Worm (Caenorhabditis elegans): ENCODE results near the gene gop-3.

Gene gop-3

DNA sequence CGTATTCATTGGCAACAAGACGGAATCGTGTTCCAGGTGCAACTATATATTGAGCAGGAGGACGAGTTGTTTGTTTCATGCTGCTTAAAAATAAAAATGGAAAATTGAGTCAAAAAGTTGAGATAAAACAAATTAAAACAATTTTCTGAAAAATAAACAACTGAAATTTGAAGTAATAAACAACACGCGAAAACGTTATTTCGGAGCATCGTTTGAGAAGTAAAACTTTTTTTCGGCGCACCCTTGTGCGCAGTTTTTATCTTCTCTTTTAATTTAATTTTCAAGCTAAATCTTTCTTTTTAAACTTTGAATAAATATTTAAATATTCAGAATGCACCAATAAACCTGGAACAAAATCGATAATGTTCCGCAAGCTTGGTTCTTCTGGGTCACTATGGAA lies 6.4 kb upstream of the gop-3 start, which contains the start of the genes sumv-1 and gop-1:
TSS of gene sumv-1 (minus strand) at position 80 of the 400 bp plus-strand sequence.
TSS of gene gop-1 (plus strand) at position 331 of the 400 bp plus-strand sequence.
- TF ChIP-seq him-1 (tag; optimal IDR thresholded peaks at IDR 0.05) = no peak
- TF ChIP-seq attf-3 (GFP tag; conservative IDR thresholded peaks at IDR 0.05) = peak; percentile 83
- TF ChIP-seq sptf-2 (GFP tag; optimal IDR thresholded peaks at IDR 0.05) = no peak
- no peak for TF ChIP-seq dox-1 (GFP tag; IDR thresholded peaks at IDR 0.05)
- no peak for TF ChIP-seq lsy-27 (tag; optimal IDR thresholded peaks at IDR 0.05; ENCODE audit: borderline replicate concordance, insufficient read depth)

DNA sequence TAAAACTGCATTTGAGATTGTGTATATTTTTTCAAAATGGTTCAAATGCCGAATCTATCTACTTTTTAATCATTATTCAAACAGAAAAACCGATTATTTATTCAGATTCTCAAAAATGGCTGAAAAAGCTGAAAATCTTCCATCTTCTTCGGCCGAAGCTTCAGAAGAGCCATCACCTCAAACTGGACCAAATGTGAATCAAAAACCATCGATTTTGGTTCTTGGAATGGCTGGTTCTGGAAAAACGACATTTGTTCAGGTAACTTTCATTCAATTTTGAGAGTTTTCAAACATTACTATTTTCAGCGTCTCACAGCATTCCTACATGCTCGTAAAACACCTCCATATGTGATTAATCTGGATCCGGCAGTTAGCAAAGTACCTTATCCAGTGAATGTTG lies 1.6 kb upstream of the gop-3 start, which contains the start of gene gop-2:
TSS of gene gop-2 (plus strand) at position 106 of the 400 bp plus-strand sequence.
- TF ChIP-seq mcd-1 (GFP tag; IDR thresholded peaks at IDR 0.05) (no peak), C06A6.2 (GFP tag; conservative IDR thresholded peaks at IDR 0.05) (no peak), egl-18 (GFP tag; IDR thresholded peaks at IDR 0.05) (no peak), madf-6 (GFP tag; IDR thresholded peaks at IDR 0.05) (no peak), snpc-1.1 (tag; optimal IDR thresholded peaks at IDR 0.05; ENCODE audit: insufficient read depth) (no peak), lin-35 (GFP tag; optimal IDR thresholded peaks at IDR 0.05) (no peak)

DNA sequence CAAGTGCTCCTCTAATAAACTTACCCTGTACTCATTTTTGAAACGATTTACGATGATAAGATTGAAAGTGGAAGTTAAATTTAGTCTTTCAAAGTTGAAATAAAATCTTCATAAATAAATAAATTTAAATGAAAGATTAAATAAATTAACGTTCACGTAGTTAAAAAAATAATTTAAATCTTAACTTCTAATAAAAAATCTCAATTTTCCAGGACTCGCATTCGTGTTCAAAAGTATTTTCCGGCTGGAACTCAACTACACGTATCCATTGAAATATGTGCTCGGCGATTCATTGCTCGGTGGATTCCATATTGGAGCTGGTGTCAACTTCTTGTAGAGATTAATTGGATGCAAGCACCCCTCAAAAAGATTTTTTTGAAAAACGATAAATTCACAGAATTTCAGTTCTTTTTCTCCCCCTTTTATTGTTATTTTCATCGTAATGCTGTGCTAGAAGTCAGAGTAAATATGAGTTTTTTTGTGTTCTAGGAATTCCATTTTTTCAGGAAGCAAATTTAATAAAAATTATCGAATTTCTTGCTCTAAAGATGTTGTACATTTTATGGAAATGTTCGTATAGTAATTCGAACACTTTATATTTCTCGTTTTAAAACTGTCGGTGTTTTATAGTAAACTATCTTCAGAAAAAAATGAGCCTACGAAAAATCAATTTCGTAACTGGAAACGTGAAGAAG lies 3.0 kb downstream of the gop-3 start, which contains the start of the genes C34E10.9 and hap-1:
TSS of gene C34E10.9 (minus strand) at position 101 of the 695 bp plus-strand sequence.
TSS of gene hap-1 (plus strand) at position 645 of the 695 bp plus-strand sequence.
- no peak for TF ChIP-seq egl-18 (GFP tag; IDR thresholded peaks at IDR 0.05)
- no peak for TF ChIP-seq ztf-28 (GFP tag; IDR thresholded peaks at IDR 0.05)
- TF ChIP-seq pbrm-1 (GFP tag; IDR thresholded peaks at IDR 0.05) = no peak
- TF ChIP-seq nhr-120 (GFP tag; IDR thresholded peaks at IDR 0.05) = no peak
- no peak for TF ChIP-seq Y79H2A.3 (GFP tag; conservative IDR thresholded peaks at IDR 0.05)
- no peak for TF ChIP-seq ceh-27 (GFP tag; optimal IDR thresholded peaks at IDR 0.05)
- TF ChIP-seq dpff-1 (tag; optimal IDR thresholded peaks at IDR 0.05) = no peak
- no peak for TF ChIP-seq Y53F4B.3 (GFP tag; IDR thresholded peaks at IDR 0.05)
- TF ChIP-seq gei-17 (GFP tag; optimal IDR thresholded peaks at IDR 0.05) = no peak
- TF ChIP-seq cebp-2 (GFP tag; IDR thresholded peaks at IDR 0.05) = no peak

DNA sequence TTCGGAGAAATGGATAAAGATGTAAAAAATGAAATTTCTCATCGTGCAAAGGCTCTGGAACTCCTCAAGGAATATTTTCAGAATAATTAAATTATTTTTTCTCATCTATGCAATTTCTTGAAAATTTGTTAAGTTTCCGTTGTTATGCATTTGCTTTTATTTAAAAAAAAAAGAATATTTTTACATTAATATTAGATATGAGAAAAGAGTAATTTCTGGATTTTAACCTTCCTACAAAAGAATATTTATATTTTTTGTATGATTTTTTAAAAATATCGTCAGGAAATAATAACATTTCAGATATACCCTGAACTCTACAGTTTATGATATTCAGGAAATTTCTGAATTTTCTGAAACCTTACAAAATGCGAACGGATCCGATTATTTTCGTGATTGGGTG lies 4.3 kb downstream of the gop-3 start, which contains the start of gene gro-1:
TSS of gene gro-1 (plus strand) at position 301 of the 400 bp plus-strand sequence.
- TF ChIP-seq atf-7 (tag; optimal IDR thresholded peaks at IDR 0.05) (no peak), tbp1 (GFP tag; optimal IDR thresholded peaks at IDR 0.05) (no peak), lir-1 (GFP tag; conservative IDR thresholded peaks at IDR 0.05) (no peak), egl-18 (GFP tag; IDR thresholded peaks at IDR 0.05) (no peak), snpc-1.3 (tag; optimal IDR thresholded peaks at IDR 0.05; ENCODE audit: insufficient read depth) (no peak), K11D2.4 (GFP tag; IDR thresholded peaks at IDR 0.05) (no peak), Y95B8A.8 (GFP tag; IDR thresholded peaks at IDR 0.05) (no peak), F57A8.1 (GFP tag; optimal IDR thresholded peaks at IDR 0.05) (no peak), chd-7 (tag; optimal IDR thresholded peaks at IDR 0.05) (no peak), athp-1 (tag; optimal IDR thresholded peaks at IDR 0.05) (no peak)

DNA sequence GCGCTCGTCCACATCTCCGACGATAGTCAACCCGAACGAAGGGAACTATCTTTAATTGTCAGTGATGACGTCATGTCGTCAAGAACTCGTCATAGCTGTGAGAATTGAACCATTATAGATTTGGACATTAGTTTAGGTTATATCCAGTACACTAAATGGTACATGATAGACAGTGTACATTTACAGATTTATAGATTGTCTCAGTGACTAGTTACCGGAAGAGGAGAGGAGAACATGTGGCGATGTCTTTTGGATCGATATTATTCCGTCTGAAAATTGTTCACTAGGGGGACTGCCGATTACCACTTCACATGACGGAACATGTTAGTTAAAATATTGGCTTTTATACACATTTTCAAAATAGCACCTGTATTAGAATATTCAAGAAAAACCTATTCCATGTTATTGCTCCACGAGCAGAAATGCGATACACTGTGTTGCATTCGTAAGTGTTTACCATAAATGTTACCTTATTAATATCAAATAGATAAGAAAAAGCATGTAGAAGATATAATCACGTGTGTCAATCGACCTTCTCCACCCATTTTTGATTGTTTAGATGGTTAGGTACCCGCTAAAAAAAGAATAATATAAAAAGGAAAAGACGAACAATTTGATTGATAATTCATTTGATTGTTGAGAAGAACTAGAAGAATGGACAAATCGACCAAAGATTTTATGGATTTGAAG lies 6.9 kb downstream of the gop-3 start, which contains the start of gene ZC395.5:
TSS of gene ZC395.5 (plus strand) at position 632 of the 690 bp plus-strand sequence.
- TF ChIP-seq ceh-27 (GFP tag; optimal IDR thresholded peaks at IDR 0.05) (peak; percentile 17), lin-35 (GFP tag; optimal IDR thresholded peaks at IDR 0.05) (peak in 1 of 3 experiments; percentile 31), nhr-80 (tag; optimal IDR thresholded peaks at IDR 0.05) (peak; percentile 17), him-1 (tag; optimal IDR thresholded peaks at IDR 0.05) (peak; percentile 4), nfya-2 (GFP tag; IDR thresholded peaks at IDR 0.05) (no peak), zfh-2 (GFP tag; conservative IDR thresholded peaks at IDR 0.05) (no peak), ccch-3 (GFP tag; optimal IDR thresholded peaks at IDR 0.05) (no peak), rpc-1 (optimal IDR thresholded peaks at IDR 0.05) (no peak), rpc-1 (tag; optimal IDR thresholded peaks at IDR 0.05) (peak; percentile 45), pbrm-1 (GFP tag; IDR thresholded peaks at IDR 0.05) (no peak)

Data from whole organism, young adult.